Fruit fly (Drosophila melanogaster): Measurements from ENCODE around the gene CG3156.
A peak's percentile ranks its signal among the peaks of the same experiment; 100 is the strongest.

Gene CG3156

dm6 chrX:493445-494190, 5.9 kb downstream of the CG3156 start, which contains the start of gene CG17896 (continued):
- TF ChIP-seq CG17328 (GFP tag; IDR thresholded peaks at IDR 0.05) (peak; percentile 96), fd96Cb (tag; optimal IDR thresholded peaks at IDR 0.05) (peak; percentile 95), seq (GFP tag; IDR thresholded peaks at IDR 0.05) (peak; percentile 98), emc (GFP tag; optimal IDR thresholded peaks at IDR 0.05) (peak; percentile 98), Adf1 (GFP tag; IDR thresholded peaks at IDR 0.05) (peak; percentile 88), peb (GFP tag; IDR thresholded peaks at IDR 0.05) (peak; percentile 92), CG11695 (GFP tag; IDR thresholded peaks at IDR 0.05) (peak; percentile 97), sna (GFP tag; IDR thresholded peaks at IDR 0.05; ENCODE audit: partially characterized antibody) (no peak), ash1 (GFP tag; optimal IDR thresholded peaks at IDR 0.05) (peak; percentile 93), sens-2 (GFP tag; IDR thresholded peaks at IDR 0.05) (peak; percentile 89), HmgZ (tag; optimal IDR thresholded peaks at IDR 0.05) (peak; percentile 99), E2f1 (GFP tag; IDR thresholded peaks at IDR 0.05) (peak; percentile 98), BtbVII (GFP tag; optimal IDR thresholded peaks at IDR 0.05) (peak; percentile 97), phol (tag; optimal IDR thresholded peaks at IDR 0.05) (peak; percentile 93), chn (GFP tag; optimal IDR thresholded peaks at IDR 0.05) (peak; percentile 97), Dip2 (GFP tag; IDR thresholded peaks at IDR 0.05) (peak; percentile 66; the same call in 1 of the 2 replicates), Hey (tag; optimal IDR thresholded peaks at IDR 0.05) (peak; percentile 91), fd102C (GFP tag; optimal IDR thresholded peaks at IDR 0.05) (no peak), CG7271 (tag; optimal IDR thresholded peaks at IDR 0.05) (peak; percentile 67), vfl (GFP tag; optimal IDR thresholded peaks at IDR 0.05) (peak; percentile 98), dan (GFP tag; IDR thresholded peaks at IDR 0.05) (peak; percentile 73; the same call in 1 of the 2 replicates), wdn (GFP tag; IDR thresholded peaks at IDR 0.05) (peak; percentile 99), CG13424 (tag; optimal IDR thresholded peaks at IDR 0.05) (peak; percentile 96), gsb (GFP tag; IDR thresholded peaks at IDR 0.05) (peak; percentile 98), Hr78 (GFP tag; optimal IDR thresholded peaks at IDR 0.05) (peak in 1 of 2 experiments; percentile 75), tin (GFP tag; optimal IDR thresholded peaks at IDR 0.05) (peak; percentile 96), otp (GFP tag; IDR thresholded peaks at IDR 0.05) (peak; percentile 96), lilli (GFP tag; optimal IDR thresholded peaks at IDR 0.05) (peak; percentile 99), CG10147 (GFP tag; optimal IDR thresholded peaks at IDR 0.05) (peak; percentile 98), CG12155 (GFP tag; optimal IDR thresholded peaks at IDR 0.05) (peak; percentile 98), crp (GFP tag; optimal IDR thresholded peaks at IDR 0.05) (peak in 1 of 2 experiments; percentile 67), CG5245 (GFP tag; optimal IDR thresholded peaks at IDR 0.05) (peak; percentile 95), nerfin-1 (tag; optimal IDR thresholded peaks at IDR 0.05) (peak; percentile 85), CG13296 (GFP tag; optimal IDR thresholded peaks at IDR 0.05) (peak; percentile 97), CG6813 (GFP tag; optimal IDR thresholded peaks at IDR 0.05) (peak; percentile 97), CG31365 (tag; optimal IDR thresholded peaks at IDR 0.05) (peak; percentile 91), insv (GFP tag; optimal IDR thresholded peaks at IDR 0.05) (peak; percentile 35 to 67), CG11723 (GFP tag; optimal IDR thresholded peaks at IDR 0.05) (peak; percentile 89), CG10462 (GFP tag; optimal IDR thresholded peaks at IDR 0.05) (peak; percentile 93), CG12769 (tag; optimal IDR thresholded peaks at IDR 0.05) (peak; percentile 100), slou (GFP tag; optimal IDR thresholded peaks at IDR 0.05) (peak; percentile 97), stwl (tag; optimal IDR thresholded peaks at IDR 0.05) (no peak), Gug (GFP tag; IDR thresholded peaks at IDR 0.05) (peak; percentile 99), PHDP (tag; optimal IDR thresholded peaks at IDR 0.05) (peak; percentile 98), B-H1 (GFP tag; IDR thresholded peaks at IDR 0.05) (peak; percentile 97), h (optimal IDR thresholded peaks at IDR 0.05) (no peak), HLH54F (GFP tag; optimal IDR thresholded peaks at IDR 0.05) (peak; percentile 99), ssp (GFP tag; IDR thresholded peaks at IDR 0.05) (peak; percentile 92), Bdp1 (GFP tag; optimal IDR thresholded peaks at IDR 0.05) (peak; percentile 92)

Measured in whole organism, embryonic.